Fruit fly (Drosophila melanogaster) whole organism, prepupa: ENCODE results near the gene Cyp4ae1.
A peak's percentile ranks its signal among the peaks of the same experiment; 100 is the strongest.

Experiments used
- Blimp-1 ChIP-seq: fragments of 200-800 bp; sonication (Bioruptor generic); optimal IDR thresholded peaks from 3 replicates; lab custom pipeline; 2017; ENCODE audit warnings: missing biosample characterization, missing genetic modification characterization, mild to moderate bottlenecking, moderate library complexity, missing genetic modification reagents
- CG10631 ChIP-seq: fragments of 200-800 bp; sonication (Bioruptor generic); optimal IDR thresholded peaks from 2 replicates; lab custom pipeline; 2016; ENCODE audit warnings: missing biosample characterization, missing genetic modification characterization
- CG10669 ChIP-seq: fragments of 200-800 bp; sonication (Bioruptor generic); optimal IDR thresholded peaks from 3 replicates; lab custom pipeline; 2018; ENCODE audit warnings: missing biosample characterization, mild to moderate bottlenecking, missing genetic modification characterization, moderate library complexity
- CG11762 ChIP-seq: fragments of 200-800 bp; sonication (Bioruptor generic); optimal IDR thresholded peaks from 3 replicates; lab custom pipeline; 2016; ENCODE audit warnings: missing biosample characterization, missing genetic modification characterization; ENCODE audit not compliant: insufficient read depth
- CG11902 ChIP-seq: fragments of 200-800 bp; sonication (Bioruptor generic); optimal IDR thresholded peaks from 3 replicates; lab custom pipeline; 2016; ENCODE audit warnings: missing biosample characterization, missing genetic modification characterization
- CG1621 ChIP-seq: fragments of 200-800 bp; sonication (Bioruptor generic); optimal IDR thresholded peaks from 3 replicates; lab custom pipeline; 2018; ENCODE audit warnings: missing biosample characterization, mild to moderate bottlenecking, missing genetic modification characterization
- CG3032 ChIP-seq: fragments of 200-800 bp; optimal IDR thresholded peaks from 2 replicates; lab custom pipeline; 2019; ENCODE audit warnings: missing biosample characterization, mild to moderate bottlenecking, missing genetic modification characterization, moderate library complexity
- CG3919 ChIP-seq: fragments of 200-800 bp; sonication (Bioruptor generic); optimal IDR thresholded peaks from 3 replicates; lab custom pipeline; 2016; ENCODE audit warnings: missing biosample characterization, missing genetic modification characterization
- CG4318 ChIP-seq: fragments of 200-800 bp; sonication (Bioruptor generic); optimal IDR thresholded peaks from 3 replicates; lab custom pipeline; 2017; ENCODE audit warnings: missing biosample characterization, mild to moderate bottlenecking, missing genetic modification characterization
- CG6276 ChIP-seq: fragments of 200-800 bp; sonication (Bioruptor generic); optimal IDR thresholded peaks from 2 replicates; lab custom pipeline; 2017; ENCODE audit warnings: missing biosample characterization, mild to moderate bottlenecking, missing genetic modification characterization
- CG6808 ChIP-seq: fragments of 200-800 bp; sonication (Bioruptor generic); optimal IDR thresholded peaks from 3 replicates; lab custom pipeline; 2017; ENCODE audit warnings: missing biosample characterization, missing genetic modification characterization, mild to moderate bottlenecking, moderate library complexity, missing genetic modification reagents
- CG7368 ChIP-seq: fragments of 200-800 bp; sonication (Bioruptor generic); optimal IDR thresholded peaks from 3 replicates; lab custom pipeline; 2016; ENCODE audit warnings: missing biosample characterization, missing genetic modification characterization
- CG8632 ChIP-seq: fragments of 200-800 bp; sonication (Bioruptor generic); optimal IDR thresholded peaks from 3 replicates; lab custom pipeline; 2016; ENCODE audit warnings: missing biosample characterization, missing genetic modification characterization
- Eip75B ChIP-seq: fragments of 200-800 bp; sonication (Bioruptor generic); optimal IDR thresholded peaks from 3 replicates; lab custom pipeline; 2016; ENCODE audit warnings: missing biosample characterization, missing genetic modification characterization
- Eip93F ChIP-seq: fragments of 200-800 bp; sonication (Bioruptor generic); optimal IDR thresholded peaks from 2 replicates; lab custom pipeline; 2016; ENCODE audit warnings: missing biosample characterization, mild to moderate bottlenecking, missing genetic modification characterization
- Hr4 ChIP-seq: fragments of 200-800 bp; sonication (Bioruptor generic); optimal IDR thresholded peaks from 3 replicates; lab custom pipeline; 2016; ENCODE audit warnings: missing biosample characterization, missing genetic modification characterization
- OdsH ChIP-seq: fragments of 200-800 bp; sonication (Bioruptor generic); optimal IDR thresholded peaks from 3 replicates; lab custom pipeline; 2016; ENCODE audit warnings: missing biosample characterization, missing genetic modification characterization
- Smox ChIP-seq: fragments of 200-800 bp; sonication (Bioruptor generic); optimal IDR thresholded peaks from 3 replicates; lab custom pipeline; 2016; ENCODE audit warnings: missing biosample characterization, missing genetic modification characterization
- Sox14 ChIP-seq: fragments of 200-800 bp; sonication (Bioruptor generic); optimal IDR thresholded peaks from 3 replicates; lab custom pipeline; 2016; ENCODE audit warnings: missing biosample characterization, missing genetic modification characterization
- achi ChIP-seq: fragments of 200-800 bp; sonication (Bioruptor generic); optimal IDR thresholded peaks from 3 replicates; lab custom pipeline; 2016; ENCODE audit warnings: missing biosample characterization, missing genetic modification characterization
- acj6 ChIP-seq: fragments of 200-800 bp; sonication (Bioruptor generic); optimal IDR thresholded peaks from 3 replicates; lab custom pipeline; 2016; ENCODE audit warnings: missing biosample characterization, missing genetic modification characterization
- cyc ChIP-seq: fragments of 200-800 bp; sonication (Bioruptor generic); optimal IDR thresholded peaks from 3 replicates; lab custom pipeline; 2016; ENCODE audit warnings: missing biosample characterization, missing genetic modification characterization
- dsx ChIP-seq: fragments of 200-800 bp; optimal IDR thresholded peaks from 3 replicates; lab custom pipeline; 2019; ENCODE audit warnings: missing biosample characterization, mild to moderate bottlenecking, missing genetic modification characterization, moderate library complexity; ENCODE audit not compliant: poor library complexity, severe bottlenecking
- esn ChIP-seq: fragments of 200-800 bp; sonication (Bioruptor generic); optimal IDR thresholded peaks from 2 replicates; lab custom pipeline; 2016; ENCODE audit warnings: missing biosample characterization, mild to moderate bottlenecking, missing genetic modification characterization, moderate library complexity
- fkh ChIP-seq: fragments of 200-800 bp; sonication (Bioruptor generic); optimal IDR thresholded peaks from 3 replicates; lab custom pipeline; 2017; ENCODE audit warnings: missing biosample characterization, mild to moderate bottlenecking, missing genetic modification characterization, moderate library complexity
- salr ChIP-seq, 2 experiments: fragments of 200-800 bp; sonication (Bioruptor generic); optimal IDR thresholded peaks; 3 replicates each; lab custom pipeline; 2016 to 2018; ENCODE audit warnings: missing biosample characterization in 2 of 2, missing genetic modification characterization in 2 of 2, mild to moderate bottlenecking in 1 of 2
- svp ChIP-seq: fragments of 200-800 bp; sonication (Bioruptor generic); peaks from one replicate; lab custom pipeline; 2016; ENCODE audit warnings: missing biosample characterization, missing genetic modification characterization
- topi ChIP-seq: fragments of 200-800 bp; sonication (Bioruptor generic); optimal IDR thresholded peaks from 3 replicates; lab custom pipeline; 2016; ENCODE audit warnings: missing biosample characterization, missing genetic modification characterization

The Cyp4ae1 gene

DNA sequence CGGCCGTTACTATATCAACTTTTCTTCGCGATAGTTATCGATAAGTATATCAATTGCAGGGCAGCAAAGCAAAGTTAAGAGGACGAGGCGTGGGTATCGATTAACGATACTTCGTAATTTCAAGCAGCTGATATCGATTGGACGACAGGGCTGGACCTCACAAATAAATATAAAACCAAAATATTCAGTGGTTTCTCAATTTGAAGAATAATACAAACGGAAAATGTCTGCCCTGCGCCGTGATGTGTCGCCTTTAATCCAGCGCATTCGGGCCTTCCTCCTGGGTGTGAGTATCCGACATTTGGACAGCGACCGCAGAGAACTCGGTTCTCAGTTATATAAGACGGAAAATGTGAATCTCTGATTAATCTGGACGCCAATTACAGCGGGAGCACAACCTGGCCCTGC is 6.4 kb upstream of the Cyp4ae1 start, which contains the start of gene ND-B14.5A:
Gene ND-B14.5A (plus strand): TSS at position 107 of the 408 bp plus-strand sequence.
- TF ChIP-seq salr (GFP tag; optimal IDR thresholded peaks at IDR 0.05; lab: Kevin White, UChicago) (no peak), dsx (GFP tag; lab: Kevin White, UChicago) (no peak), CG7368 (GFP tag; lab: Kevin White, UChicago) (no peak), fkh (GFP tag; lab: Kevin White, UChicago) (no peak), CG6808 (GFP tag; lab: Kevin White, UChicago) (no peak), esn (GFP tag; lab: Kevin White, UChicago) (peak; percentile 23), CG10669 (GFP tag; lab: Kevin White, UChicago) (no peak)

- peak; percentile 84 for TF ChIP-seq svp
- no peak for TF ChIP-seq CG6276 (GFP tag; lab: Kevin White, UChicago)
Measured at dm6 chrX:2175265-2175795, 3.5 kb upstream of the Cyp4ae1 start, which contains the start of gene Cyp4d14. Cyp4d14 (minus strand) TSS chrX:2175315.

- TF ChIP-seq fkh (GFP tag; lab: Kevin White, UChicago) (peak; percentile 30), CG11902 (GFP tag; lab: Kevin White, UChicago) (no peak)
Measured at dm6 chrX:2175956-2176469, 2.8 kb upstream of the Cyp4ae1 start, which contains the start of gene Cyp4d2. Cyp4d2 (plus strand) TSS chrX:2176006.

DNA sequence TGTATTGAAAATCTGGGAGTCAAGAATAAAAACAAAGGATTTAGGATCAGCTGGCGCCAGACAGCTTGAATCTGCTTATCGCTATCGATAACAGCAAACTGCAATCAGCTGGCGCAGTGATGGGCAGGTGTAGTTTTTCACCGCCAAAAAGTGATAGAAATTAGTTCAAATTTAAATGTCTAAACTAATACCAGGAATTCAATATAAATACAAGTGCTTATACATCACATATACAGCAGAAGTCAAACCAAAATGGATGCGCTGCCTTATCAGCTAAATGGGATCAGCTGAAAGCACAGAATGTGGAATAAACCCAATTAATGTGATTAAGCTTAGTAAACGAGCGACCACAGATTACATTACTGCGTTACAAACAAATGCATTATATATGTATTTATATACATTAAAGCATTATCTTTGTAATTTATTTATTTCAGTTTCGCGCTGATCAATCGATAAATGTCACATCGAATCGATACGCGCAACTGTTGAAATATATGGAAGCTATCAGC is 2.0 kb downstream of the Cyp4ae1 start, which contains the start of gene pn:
Gene pn (plus strand): TSS at position 462 of the 512 bp plus-strand sequence.
- TF ChIP-seq svp (peak; percentile 78), esn (GFP tag; lab: Kevin White, UChicago) (peak; percentile 9), CG8632 (GFP tag; lab: Kevin White, UChicago) (no peak), CG3032 (tag; lab: Kevin White, UChicago) (peak; percentile 2)

DNA sequence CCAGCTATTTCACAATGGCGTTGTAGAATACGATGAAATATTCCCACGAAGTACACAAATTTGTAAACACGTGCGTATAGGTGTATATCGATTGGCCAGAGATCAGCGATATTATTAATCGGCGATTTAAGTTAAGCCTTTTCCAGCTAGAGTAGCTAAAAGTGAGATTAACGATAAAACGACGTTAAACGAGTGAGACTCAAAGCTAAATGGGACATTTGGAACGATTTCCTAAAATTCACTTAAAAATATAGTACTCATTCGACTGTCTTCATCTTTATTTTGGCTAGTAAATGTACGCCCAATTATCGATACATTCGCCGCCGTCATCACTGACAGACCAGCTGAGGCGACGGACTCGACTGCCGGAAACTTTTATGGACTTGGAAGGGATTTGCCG is 5.8 kb downstream of the Cyp4ae1 start, which contains the start of the genes Nmd3 and CG17776:
Gene Nmd3 (minus strand): TSS at position 106 of the 400 bp plus-strand sequence.
Gene CG17776 (plus strand): TSS at position 163 of the 400 bp plus-strand sequence.
- no peak for TF ChIP-seq salr (GFP tag; optimal IDR thresholded peaks at IDR 0.05; lab: Kevin White, UChicago)
- peak; percentile 81 for TF ChIP-seq CG1621 (tag; lab: Kevin White, UChicago)
- peak; percentile 15 for TF ChIP-seq Sox14 (GFP tag; lab: Kevin White, UChicago)
- peak; percentile 12 for TF ChIP-seq CG3032 (tag; lab: Kevin White, UChicago)
- TF ChIP-seq topi (GFP tag; lab: Kevin White, UChicago), result no peak
- TF ChIP-seq esn (GFP tag; lab: Kevin White, UChicago), result peak; percentile 1
- peak; percentile 32 for TF ChIP-seq cyc (GFP tag; lab: Kevin White, UChicago)
- TF ChIP-seq acj6 (GFP tag; lab: Kevin White, UChicago), result no peak
- TF ChIP-seq achi (GFP tag; lab: Kevin White, UChicago), result no peak
- peak; percentile 28 for TF ChIP-seq svp
- TF ChIP-seq, all 60 proteins: peak for 6

DNA sequence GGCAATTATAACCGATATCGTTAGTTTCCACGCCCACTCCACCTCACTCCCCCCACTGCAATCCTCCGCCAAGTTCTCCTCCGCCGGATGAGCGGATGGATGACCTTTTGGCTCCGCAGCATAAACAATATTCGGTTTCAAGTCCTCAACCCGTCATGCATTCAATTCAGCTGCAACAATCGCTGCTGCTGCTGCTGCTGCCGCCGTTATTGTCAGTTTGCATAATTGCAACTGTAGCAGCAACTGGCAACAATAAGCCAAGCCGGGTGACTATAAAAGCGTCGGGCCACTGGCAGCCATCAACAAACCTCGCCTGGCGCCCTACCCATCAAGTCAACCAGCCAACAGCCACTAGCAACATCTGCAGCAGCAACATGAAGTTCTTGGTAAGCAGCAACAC is 7.7 kb downstream of the Cyp4ae1 start, which contains the start of gene CG17777:
Gene CG17777 (plus strand): TSS at position 301 of the 400 bp plus-strand sequence.
- no peak for TF ChIP-seq achi (GFP tag; lab: Kevin White, UChicago)
- no peak for TF ChIP-seq CG10631 (GFP tag; lab: Kevin White, UChicago)
- TF ChIP-seq CG11762 (GFP tag; lab: Kevin White, UChicago), result no peak
- TF ChIP-seq Blimp-1 (GFP tag; lab: Kevin White, UChicago), result no peak
- TF ChIP-seq CG4318 (GFP tag; lab: Kevin White, UChicago), result no peak
- no peak for TF ChIP-seq Smox (GFP tag; lab: Kevin White, UChicago)
- TF ChIP-seq Hr4, result no peak
- no peak for TF ChIP-seq Eip75B (GFP tag; lab: Kevin White, UChicago)
- no peak for TF ChIP-seq OdsH (GFP tag; lab: Kevin White, UChicago)
- TF ChIP-seq Eip93F (GFP tag; lab: Kevin White, UChicago), result no peak
- TF ChIP-seq CG3919 (GFP tag; lab: Kevin White, UChicago), result no peak
